Worm (Caenorhabditis elegans) whole organism, L4/young adult: Measurements from ENCODE around the gene ZK867.2.

ENCODE experiments used
- W03F9.2 ChIP-seq: fragments of 150-350 bp; optimal IDR thresholded peaks from 2 replicates; lab custom pipeline; 2014; ENCODE audit warnings: missing biosample characterization, missing genetic modification characterization
- dao-5 ChIP-seq: sonication (generic microtip); optimal IDR thresholded peaks from 2 replicates; lab custom pipeline; 2016; ENCODE audit warnings: missing genotype, missing genetic modification characterization, moderate library complexity, missing compliant biosample characterization
- him-1 ChIP-seq: sonication (generic microtip); optimal IDR thresholded peaks from 2 replicates; lab custom pipeline; 2016; ENCODE audit warnings: missing genotype, missing genetic modification reagents, missing genetic modification characterization, missing compliant biosample characterization

ce11 chrX:7200475-7200874 is 6.0 kb upstream of the ZK867.2 start:
- no peak for TF ChIP-seq him-1 (tag; lab: Kevin White, UChicago)
- TF ChIP-seq W03F9.2 (tag; lab: Kevin White, UChicago), result no peak
- TF ChIP-seq dao-5 (tag; lab: Kevin White, UChicago), result no peak
